Worm (Caenorhabditis elegans) whole organism, mixed stage, embryonic: ENCODE results near the gene bath-26.

Source experiments
- ces-1 ChIP-seq: fragments of 150-350 bp; optimal IDR thresholded peaks from 2 replicates; lab custom pipeline; 2014; ENCODE audit warnings: missing biosample characterization, missing genetic modification reagents, missing genetic modification characterization
- lsy-2 ChIP-seq: fragments of 150-350 bp; optimal IDR thresholded peaks from 2 replicates; lab custom pipeline; 2014; ENCODE audit warnings: missing biosample characterization, missing genetic modification characterization
- nhr-237 ChIP-seq: fragments of 150-350 bp; optimal IDR thresholded peaks from 2 replicates; lab custom pipeline; 2014; ENCODE audit warnings: missing biosample characterization, missing genetic modification characterization
- snpc-4 ChIP-seq: fragments of 150-350 bp; optimal IDR thresholded peaks from 2 replicates; lab custom pipeline; 2014; ENCODE audit warnings: missing biosample characterization, missing genetic modification characterization
- unc-62 ChIP-seq: fragments of 150-350 bp; optimal IDR thresholded peaks from 2 replicates; lab custom pipeline; 2014; ENCODE audit warnings: missing biosample characterization, missing genetic modification reagents, missing genetic modification characterization

DNA sequence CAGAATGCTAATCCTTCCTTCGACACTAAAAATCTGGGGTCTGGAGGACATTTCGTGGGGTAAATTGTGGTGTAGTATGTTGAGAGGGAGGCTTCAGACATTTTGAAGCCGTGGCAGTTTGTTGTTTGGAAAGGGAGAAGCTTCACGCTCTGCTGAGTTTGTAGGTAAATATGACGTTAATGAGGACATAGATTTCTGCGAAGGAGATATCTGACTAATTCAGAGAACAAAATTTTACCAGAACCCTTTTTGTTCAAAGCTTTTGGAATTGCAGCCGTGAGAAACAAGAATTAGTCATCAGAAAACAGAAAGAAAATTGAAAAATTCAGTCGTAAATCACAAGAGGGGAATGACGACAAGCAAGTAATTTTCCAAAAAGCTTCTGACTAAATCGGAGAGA lies 39.9 kb upstream of the bath-26 start, which contains the start of gene srh-72:
- TF ChIP-seq snpc-4 (tag; lab: Kevin White, UChicago), result no peak
- no peak for TF ChIP-seq unc-62
- TF ChIP-seq lsy-2, result no peak
- TF ChIP-seq ces-1 (GFP tag; lab: Kevin White, UChicago), result no peak
- no peak for TF ChIP-seq nhr-237 (tag; lab: Kevin White, UChicago)
